Worm (Caenorhabditis elegans) whole organism, L2 larva: Measurements from ENCODE around the gene nst-1.

Experiments
- C34F6.9 ChIP-seq: fragments of 150-350 bp; optimal IDR thresholded peaks from 2 replicates; lab custom pipeline; 2014; ENCODE audit warnings: missing biosample characterization, missing genetic modification characterization
- F13H6.1 ChIP-seq: sonication (generic microtip); optimal IDR thresholded peaks from 2 replicates; lab custom pipeline; 2016; ENCODE audit warnings: missing genetic modification characterization, missing compliant biosample characterization
- R02D3.7 ChIP-seq: fragments of 150-350 bp; optimal IDR thresholded peaks from 2 replicates; lab custom pipeline; 2014; ENCODE audit warnings: missing biosample characterization, missing genetic modification characterization
- Y55F3AM.14 ChIP-seq: fragments of 200-800 bp; sonication (Bioruptor generic); optimal IDR thresholded peaks from 2 replicates; lab custom pipeline; 2018; ENCODE audit warnings: mild to moderate bottlenecking, missing genetic modification characterization, missing compliant biosample characterization
- ZK546.5 ChIP-seq: sonication (generic microtip); optimal IDR thresholded peaks from 2 replicates; lab custom pipeline; 2017; ENCODE audit warnings: missing biosample characterization, missing genetic modification characterization
- ama-1 ChIP-seq: fragments of 150-350 bp; optimal IDR thresholded peaks from 2 replicates; lab custom pipeline; 2018; ENCODE audit warnings: inconsistent platforms
- blmp-1 ChIP-seq: sonication (generic microtip); optimal IDR thresholded peaks from 2 replicates; lab custom pipeline; 2017; ENCODE audit warnings: missing genetic modification characterization, mild to moderate bottlenecking, missing compliant biosample characterization, antibody characterized with exemption, moderate library complexity; ENCODE audit not compliant: insufficient read depth
- ceh-16 ChIP-seq: fragments of 150-350 bp; optimal IDR thresholded peaks from 2 replicates; lab custom pipeline; 2014; ENCODE audit warnings: missing biosample characterization, missing genetic modification characterization
- crh-2 ChIP-seq: sonication (generic microtip); optimal IDR thresholded peaks from 2 replicates; lab custom pipeline; 2017; ENCODE audit warnings: missing biosample characterization, missing genetic modification characterization
- egl-27 ChIP-seq: sonication (generic microtip); optimal IDR thresholded peaks from 3 replicates; lab custom pipeline; 2017; ENCODE audit warnings: missing biosample characterization, missing genetic modification reagents, missing genetic modification characterization
- elt-1 ChIP-seq: fragments of 150-350 bp; optimal IDR thresholded peaks from 2 replicates; lab custom pipeline; 2014; ENCODE audit warnings: missing biosample characterization, missing genetic modification characterization
- elt-3 ChIP-seq: sonication (generic microtip); optimal IDR thresholded peaks from 2 replicates; lab custom pipeline; 2017; ENCODE audit warnings: missing biosample characterization, missing genetic modification characterization
- fos-1 ChIP-seq: fragments of 150-350 bp; optimal IDR thresholded peaks from 2 replicates; lab custom pipeline; 2014; ENCODE audit warnings: missing biosample characterization, missing genetic modification characterization
- gmeb-1 ChIP-seq: fragments of 150-350 bp; optimal IDR thresholded peaks from 2 replicates; lab custom pipeline; 2014; ENCODE audit warnings: missing biosample characterization, missing genetic modification characterization
- lin-13 ChIP-seq: fragments of 150-350 bp; optimal IDR thresholded peaks from 2 replicates; lab custom pipeline; 2014; ENCODE audit warnings: missing biosample characterization, missing genetic modification reagents, missing genetic modification characterization
- lsy-2 ChIP-seq, 2 experiments: fragments of 150-350 bp in 1 of 2; sonication (generic microtip) in 1 of 2; optimal IDR thresholded peaks; 2 replicates each; lab custom pipeline; 2014 to 2017; ENCODE audit warnings: missing biosample characterization in 2 of 2, missing genetic modification characterization in 2 of 2
- mab-5 ChIP-seq: fragments of 150-350 bp; optimal IDR thresholded peaks from 2 replicates; lab custom pipeline; 2014; ENCODE audit warnings: missing biosample characterization, missing genetic modification characterization
- mbf-1 ChIP-seq: sonication (generic microtip); optimal IDR thresholded peaks from 2 replicates; lab custom pipeline; 2017; ENCODE audit warnings: missing biosample characterization, missing genetic modification characterization
- mdl-1 ChIP-seq, 2 experiments: fragments of 150-350 bp in 1 of 2; sonication (generic microtip) in 1 of 2; optimal IDR thresholded peaks; 2 replicates each; lab custom pipeline; 2017; ENCODE audit warnings: missing biosample characterization in 2 of 2, missing genetic modification characterization in 2 of 2
- nhr-10 ChIP-seq: sonication (generic microtip); optimal IDR thresholded peaks from 2 replicates; lab custom pipeline; 2017; ENCODE audit warnings: missing biosample characterization, missing genetic modification characterization
- nhr-11 ChIP-seq: fragments of 150-350 bp; optimal IDR thresholded peaks from 2 replicates; lab custom pipeline; 2014; ENCODE audit warnings: missing biosample characterization, missing genetic modification characterization
- nhr-12 ChIP-seq: fragments of 150-350 bp; optimal IDR thresholded peaks from 2 replicates; lab custom pipeline; 2014; ENCODE audit warnings: missing biosample characterization, missing genetic modification characterization
- nhr-129 ChIP-seq: fragments of 150-350 bp; optimal IDR thresholded peaks from 2 replicates; lab custom pipeline; 2014; ENCODE audit warnings: missing biosample characterization, missing genetic modification characterization
- nhr-21 ChIP-seq: fragments of 150-350 bp; optimal IDR thresholded peaks from 2 replicates; lab custom pipeline; 2014; ENCODE audit warnings: missing biosample characterization, missing genetic modification characterization
- nhr-23 ChIP-seq: fragments of 150-350 bp; optimal IDR thresholded peaks from 2 replicates; lab custom pipeline; 2014; ENCODE audit warnings: missing biosample characterization, missing genetic modification reagents, missing genetic modification characterization
- nhr-237 ChIP-seq: fragments of 150-350 bp; optimal IDR thresholded peaks from 2 replicates; lab custom pipeline; 2014; ENCODE audit warnings: missing biosample characterization, missing genetic modification characterization
- nhr-25 ChIP-seq: fragments of 150-350 bp; sonication (generic microtip); optimal IDR thresholded peaks from 3 replicates; lab custom pipeline; 2014; ENCODE audit warnings: missing biosample characterization, missing genetic modification characterization
- nhr-6 ChIP-seq: fragments of 150-350 bp; optimal IDR thresholded peaks from 2 replicates; lab custom pipeline; 2014; ENCODE audit warnings: missing biosample characterization, missing genetic modification characterization
- nhr-77 ChIP-seq: fragments of 150-350 bp; optimal IDR thresholded peaks from 2 replicates; lab custom pipeline; 2014; ENCODE audit warnings: missing biosample characterization, missing genetic modification characterization
- peb-1 ChIP-seq: fragments of 150-350 bp; optimal IDR thresholded peaks from 2 replicates; lab custom pipeline; 2014; ENCODE audit warnings: missing biosample characterization, missing genetic modification characterization
- sma-3 ChIP-seq: sonication (generic microtip); optimal IDR thresholded peaks from 2 replicates; lab custom pipeline; 2016; ENCODE audit warnings: missing genetic modification reagents, missing genetic modification characterization, missing compliant biosample characterization
- sma-9 ChIP-seq, 2 experiments: fragments of 150-350 bp in 1 of 2; sonication (generic microtip) in 1 of 2; optimal IDR thresholded peaks; 2 replicates each; lab custom pipeline; 2014 to 2016; ENCODE audit warnings: missing genetic modification characterization in 2 of 2, mild to moderate bottlenecking in 1 of 2, missing biosample characterization in 1 of 2, missing compliant biosample characterization in 1 of 2, missing genetic modification reagents in 1 of 2, moderate library complexity in 1 of 2
- snpc-4 ChIP-seq: fragments of 150-350 bp; optimal IDR thresholded peaks from 2 replicates; lab custom pipeline; 2014; ENCODE audit warnings: missing biosample characterization, missing genetic modification characterization
- unc-55 ChIP-seq: fragments of 150-350 bp; sonication (generic microtip); optimal IDR thresholded peaks from 3 replicates; lab custom pipeline; 2014; ENCODE audit warnings: missing biosample characterization, missing genetic modification reagents, missing genetic modification characterization
- unc-62 ChIP-seq: fragments of 150-350 bp; optimal IDR thresholded peaks from 2 replicates; lab custom pipeline; 2014; ENCODE audit warnings: missing biosample characterization, missing genetic modification reagents, missing genetic modification characterization
- ztf-1 ChIP-seq: fragments of 200-800 bp; sonication (Bioruptor generic); conservative IDR thresholded peaks from 2 replicates; pipeline ENCODE4 v1.3.6; 2022; ENCODE audit warnings: missing genetic modification characterization, missing compliant biosample characterization
- ztf-11 ChIP-seq: sonication (generic microtip); optimal IDR thresholded peaks from 2 replicates; lab custom pipeline; 2017; ENCODE audit warnings: missing biosample characterization, missing genetic modification characterization
- ztf-4 ChIP-seq: fragments of 150-350 bp; optimal IDR thresholded peaks from 2 replicates; lab custom pipeline; 2014; ENCODE audit warnings: missing biosample characterization, missing genetic modification characterization

nst-1 gene

ce11 chrII:8269855-8270647, 13.0 kb downstream of the nst-1 start, which contains the start of gene tdc-1:
tdc-1 (plus strand) TSS chrII:8270597.
- TF ChIP-seq ztf-11 (tag; lab: Kevin White, UChicago): no peak
- TF ChIP-seq nhr-11: no peak
- TF ChIP-seq F13H6.1: no peak
- TF ChIP-seq elt-3 (tag; lab: Kevin White, UChicago): no peak

ce11 chrII:8269351-8269750, 13.7 kb downstream of the nst-1 start, which contains the start of gene K01C8.2:
K01C8.2 (minus strand) TSS chrII:8269451.
- TF ChIP-seq nhr-237 (tag; lab: Kevin White, UChicago): no peak
- no peak for TF ChIP-seq lin-13 (GFP tag; lab: Kevin White, UChicago)
- TF ChIP-seq unc-62 (GFP tag; lab: Kevin White, UChicago): no peak
- no peak for TF ChIP-seq nhr-10 (tag; lab: Kevin White, UChicago)
- no peak for TF ChIP-seq elt-1 (tag; lab: Kevin White, UChicago)
- TF ChIP-seq blmp-1 (tag; lab: Kevin White, UChicago): no peak
- no peak for TF ChIP-seq sma-9 (GFP tag; optimal IDR thresholded peaks at IDR 0.05; lab: Kevin White, UChicago)
- no peak for TF ChIP-seq sma-9 (tag; optimal IDR thresholded peaks at IDR 0.05; lab: Kevin White, UChicago)
- TF ChIP-seq egl-27 (tag; lab: Kevin White, UChicago): no peak
- TF ChIP-seq nhr-6 (tag; lab: Kevin White, UChicago): no peak
- no peak for TF ChIP-seq peb-1
- no peak for TF ChIP-seq nhr-23 (tag; lab: Kevin White, UChicago)
- TF ChIP-seq gmeb-1 (tag; lab: Kevin White, UChicago): no peak
- no peak for TF ChIP-seq nhr-77 (tag; lab: Kevin White, UChicago)
- no peak for TF ChIP-seq C34F6.9 (tag; lab: Kevin White, UChicago)
- no peak for TF ChIP-seq nhr-129 (tag; lab: Kevin White, UChicago)
- no peak for TF ChIP-seq mab-5 (tag; lab: Kevin White, UChicago)

ce11 chrII:8267679-8268078, 15.3 kb downstream of the nst-1 start:
- TF ChIP-seq C34F6.9 (tag; lab: Kevin White, UChicago) (no peak), nhr-6 (tag; lab: Kevin White, UChicago) (no peak), fos-1 (tag; lab: Kevin White, UChicago) (no peak), lin-13 (GFP tag; lab: Kevin White, UChicago) (no peak), mbf-1 (tag; lab: Kevin White, UChicago) (no peak), ama-1 (lab: Kevin White, UChicago) (no peak), ceh-16 (tag; lab: Kevin White, UChicago) (no peak)

- TF ChIP-seq sma-9 (GFP tag; optimal IDR thresholded peaks at IDR 0.05; lab: Kevin White, UChicago): peak; percentile 5
- no peak for TF ChIP-seq sma-9 (tag; optimal IDR thresholded peaks at IDR 0.05; lab: Kevin White, UChicago)
- TF ChIP-seq fos-1 (tag; lab: Kevin White, UChicago): peak; percentile 89
- TF ChIP-seq unc-62 (GFP tag; lab: Kevin White, UChicago): no peak
- TF ChIP-seq, all 48 proteins: peak for 2
Observed at ce11 chrII:8266559-8266958, 16.4 kb downstream of the nst-1 start.

ce11 chrII:8264619-8265018, 18.4 kb downstream of the nst-1 start, which contains the start of gene srdh-1:
srdh-1 (plus strand) TSS chrII:8264661.
- TF ChIP-seq nhr-25 (tag; lab: Kevin White, UChicago): no peak
- TF ChIP-seq nhr-237 (tag; lab: Kevin White, UChicago): no peak
- TF ChIP-seq blmp-1 (tag; lab: Kevin White, UChicago): peak; percentile 36
- no peak for TF ChIP-seq nhr-11
- no peak for TF ChIP-seq mbf-1 (tag; lab: Kevin White, UChicago)
- no peak for TF ChIP-seq nhr-21 (tag; lab: Kevin White, UChicago)
- TF ChIP-seq ceh-16 (tag; lab: Kevin White, UChicago): no peak
- TF ChIP-seq ZK546.5 (tag; lab: Kevin White, UChicago): no peak
- TF ChIP-seq C34F6.9 (tag; lab: Kevin White, UChicago): no peak
- no peak for TF ChIP-seq nhr-12 (tag; lab: Kevin White, UChicago)
- no peak for TF ChIP-seq nhr-10 (tag; lab: Kevin White, UChicago)
- peak; percentile 18 for TF ChIP-seq sma-9 (GFP tag; optimal IDR thresholded peaks at IDR 0.05; lab: Kevin White, UChicago)
- TF ChIP-seq sma-9 (tag; optimal IDR thresholded peaks at IDR 0.05; lab: Kevin White, UChicago): no peak
- peak; percentile 16 for TF ChIP-seq fos-1 (tag; lab: Kevin White, UChicago)
- no peak for TF ChIP-seq snpc-4 (tag; lab: Kevin White, UChicago)
- TF ChIP-seq crh-2 (tag; lab: Kevin White, UChicago): no peak
- TF ChIP-seq ztf-1: no peak
- TF ChIP-seq R02D3.7: no peak
- no peak for TF ChIP-seq nhr-77 (tag; lab: Kevin White, UChicago)
- no peak for TF ChIP-seq ztf-11 (tag; lab: Kevin White, UChicago)
- no peak for TF ChIP-seq Y55F3AM.14
- TF ChIP-seq ztf-4 (tag; lab: Kevin White, UChicago): no peak
- no peak for TF ChIP-seq sma-3 (GFP tag; lab: Kevin White, UChicago)
- no peak for TF ChIP-seq unc-62 (GFP tag; lab: Kevin White, UChicago)
- no peak for TF ChIP-seq mdl-1 (tag; optimal IDR thresholded peaks at IDR 0.05; lab: Kevin White, UChicago)
- TF ChIP-seq unc-55: no peak
- TF ChIP-seq lsy-2 (tag; optimal IDR thresholded peaks at IDR 0.05; lab: Kevin White, UChicago): no peak
- TF ChIP-seq egl-27 (tag; lab: Kevin White, UChicago): no peak
